Fruit fly (Drosophila melanogaster) whole organism, prepupa: ENCODE measurements around the gene Or65c.

Experiments
- CG10631 ChIP-seq: fragments of 200-800 bp; sonication (Bioruptor generic); optimal IDR thresholded peaks from 2 replicates; lab custom pipeline; 2016; ENCODE audit warnings: missing biosample characterization, missing genetic modification characterization
- CG11294 ChIP-seq: fragments of 200-800 bp; sonication (Bioruptor generic); IDR thresholded peaks from 2 replicates; pipeline ENCODE4 v1.3.6; 2022; ENCODE audit warnings: missing biosample characterization, missing genetic modification characterization
- CG6854 ChIP-seq: fragments of 200-800 bp; sonication (Bioruptor generic); optimal IDR thresholded peaks from 2 replicates; lab custom pipeline; 2017; ENCODE audit warnings: missing biosample characterization, mild to moderate bottlenecking, missing genetic modification characterization

DNA sequence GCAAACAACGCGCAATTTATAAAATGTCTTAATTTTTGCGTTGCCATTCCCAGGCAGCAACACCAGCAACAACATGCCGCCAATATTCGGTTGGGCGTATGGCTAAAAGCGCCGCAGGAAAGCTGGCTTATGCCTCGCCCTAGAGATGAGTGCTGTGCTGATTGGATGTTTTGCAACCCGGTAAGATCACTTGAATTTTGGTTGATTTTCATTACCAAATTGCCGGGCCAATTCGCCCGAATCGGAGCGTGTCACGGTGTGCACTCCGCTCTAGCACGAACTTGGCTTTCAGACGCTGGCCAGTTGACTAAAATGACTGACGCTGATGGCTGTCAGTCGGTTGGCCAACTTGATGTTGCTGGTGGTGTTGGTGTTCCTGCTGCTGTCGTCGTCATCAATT lies 42.0 kb upstream of the Or65c start:
- no peak for TF ChIP-seq CG6854
- peak; percentile 29 for TF ChIP-seq CG10631 (GFP tag; lab: Kevin White, UChicago)
- TF ChIP-seq CG11294 = no peak
